Fruit fly (Drosophila melanogaster): Measurements from ENCODE around the gene CSN3.

DNA sequence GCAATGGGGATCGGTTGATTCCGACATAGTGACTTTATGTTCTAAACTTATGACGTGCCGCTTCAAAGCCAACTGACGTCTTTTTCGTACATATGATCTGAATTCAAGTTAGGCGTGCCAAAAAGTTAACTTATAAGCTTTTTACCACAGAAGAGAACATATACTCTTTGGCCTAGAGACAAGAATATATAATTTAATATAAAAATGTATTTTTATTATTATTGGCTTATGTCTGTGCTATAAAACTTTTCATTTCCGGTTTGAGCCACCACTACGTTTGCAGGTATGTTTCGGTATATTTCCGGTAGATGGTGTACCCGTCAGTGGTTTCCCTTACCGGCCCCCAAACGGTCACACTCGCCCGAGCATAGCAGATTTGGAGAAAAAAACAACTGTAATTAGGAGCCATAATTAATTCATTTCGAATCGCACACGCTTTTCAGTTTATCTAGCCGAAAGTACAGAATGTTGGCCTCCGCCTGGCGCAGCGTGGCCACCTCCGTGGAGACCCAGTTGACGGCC, 43.0 kb downstream of the CSN3 start, which contains the start of the genes CG3698 and tzn:
- TF ChIP-seq CTCF (optimal IDR thresholded peaks at IDR 0.05) (peak; percentile 86 to 91), CG8478 (optimal IDR thresholded peaks at IDR 0.05) (no peak)

Data from S2 (cell line).